Worm (Caenorhabditis elegans): ENCODE measurements around the gene klp-11.
A peak's percentile ranks its signal among the peaks of the same experiment; 100 is the strongest.
"Not testable (repeated sequence)": the region's sequence is repeated elsewhere in the genome, so short reads cannot be mapped to it uniquely, and the experiment has no call there.

Gene klp-11

ce11 chrIV:8793223-8793622, 31.4 kb upstream of the klp-11 start:
- TF ChIP-seq ceh-39 (tag; optimal IDR thresholded peaks at IDR 0.05) = no peak
- no peak for TF ChIP-seq unc-120 (tag; optimal IDR thresholded peaks at IDR 0.05; ENCODE audit: poor library complexity, severe bottlenecking)
- no peak for TF ChIP-seq blmp-1 (tag; optimal IDR thresholded peaks at IDR 0.05)
- TF ChIP-seq ces-1 (GFP tag; optimal IDR thresholded peaks at IDR 0.05) = no peak
- TF ChIP-seq ham-2 (GFP tag; optimal IDR thresholded peaks at IDR 0.05) = no peak
- TF ChIP-seq elt-1 (tag; optimal IDR thresholded peaks at IDR 0.05; ENCODE audit: borderline replicate concordance, insufficient read depth) = no peak
- TF ChIP-seq ceh-83 (GFP tag; optimal IDR thresholded peaks at IDR 0.05) = no peak
- no peak for TF ChIP-seq unc-39 (tag; optimal IDR thresholded peaks at IDR 0.05)
- no peak for TF ChIP-seq lin-13 (tag; optimal IDR thresholded peaks at IDR 0.05)
- no peak for TF ChIP-seq tbx-8 (GFP tag; optimal IDR thresholded peaks at IDR 0.05)

DNA sequence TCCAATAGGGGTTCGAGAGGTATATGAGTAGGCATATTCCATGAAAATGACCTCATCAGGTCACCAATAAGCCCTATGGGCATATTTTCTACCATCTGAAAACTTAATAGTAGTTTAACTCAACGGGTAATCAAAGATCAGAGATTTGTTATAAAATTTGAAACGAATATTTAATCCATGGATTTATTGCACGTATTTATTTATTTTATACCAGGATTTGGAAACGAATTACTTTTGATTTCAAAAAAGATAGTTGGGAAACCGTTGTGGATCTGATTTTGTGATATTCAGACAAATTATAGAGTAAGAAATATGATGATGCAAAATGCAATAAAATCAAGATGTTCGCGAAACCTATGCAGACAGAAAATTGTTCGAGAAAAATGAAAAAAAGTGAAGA, 30.9 kb upstream of the klp-11 start, which contains the start of gene C33D9.3:
TSS of gene C33D9.3 (minus strand) at position 101 of the 400 bp plus-strand sequence.
- TF ChIP-seq snpc-4 (tag; optimal IDR thresholded peaks at IDR 0.05) (no peak), nhr-76 (tag; optimal IDR thresholded peaks at IDR 0.05) (no peak), nhr-2 (tag; optimal IDR thresholded peaks at IDR 0.05) (no peak), unc-39 (tag; optimal IDR thresholded peaks at IDR 0.05) (no peak), drap-1 (GFP tag; optimal IDR thresholded peaks at IDR 0.05) (no peak), sem-2 (GFP tag; optimal IDR thresholded peaks at IDR 0.05) (no peak), tbx-8 (GFP tag; optimal IDR thresholded peaks at IDR 0.05) (no peak), bed-3 (GFP tag; optimal IDR thresholded peaks at IDR 0.05) (no peak), unc-62 (GFP tag; optimal IDR thresholded peaks at IDR 0.05) (no peak), lsy-2 (tag; optimal IDR thresholded peaks at IDR 0.05) (no peak), ztf-11 (tag; optimal IDR thresholded peaks at IDR 0.05) (no peak), unc-120 (tag; optimal IDR thresholded peaks at IDR 0.05; ENCODE audit: poor library complexity, severe bottlenecking) (no peak), ham-2 (GFP tag; optimal IDR thresholded peaks at IDR 0.05) (no peak), ceh-43 (GFP tag; optimal IDR thresholded peaks at IDR 0.05) (no peak), nhr-237 (tag; optimal IDR thresholded peaks at IDR 0.05) (no peak), lin-32 (GFP tag; optimal IDR thresholded peaks at IDR 0.05) (no peak), cnd-1 (tag; optimal IDR thresholded peaks at IDR 0.05) (no peak), blmp-1 (tag; optimal IDR thresholded peaks at IDR 0.05) (no peak), hlh-1 (tag; optimal IDR thresholded peaks at IDR 0.05) (no peak), lin-13 (tag; optimal IDR thresholded peaks at IDR 0.05) (no peak)

DNA sequence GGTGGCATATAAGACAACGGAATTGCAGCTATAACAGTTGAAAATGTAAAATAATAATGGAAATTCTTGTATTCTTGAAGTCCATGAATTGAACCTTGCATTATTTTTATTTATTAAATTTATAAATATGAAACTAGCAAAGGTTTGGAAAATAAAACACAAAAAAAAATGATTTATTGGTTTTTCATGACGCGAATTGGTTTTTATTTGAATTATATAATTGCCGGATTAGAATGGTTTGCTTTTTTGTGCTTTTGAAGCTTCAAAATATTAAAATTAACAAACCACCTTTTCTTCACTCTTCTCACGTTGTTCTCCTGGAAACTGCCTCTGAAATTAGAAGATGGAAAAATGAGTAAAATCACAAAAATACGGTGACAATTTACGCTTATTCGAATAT, 28.3 kb upstream of the klp-11 start, which contains the start of gene sru-35:
TSS of gene sru-35 (minus strand) at position 101 of the 400 bp plus-strand sequence.
- TF ChIP-seq nhr-2 (tag; optimal IDR thresholded peaks at IDR 0.05) = no peak
- no peak for TF ChIP-seq tbx-8 (GFP tag; optimal IDR thresholded peaks at IDR 0.05)
- TF ChIP-seq nhr-76 (tag; optimal IDR thresholded peaks at IDR 0.05) = no peak

DNA sequence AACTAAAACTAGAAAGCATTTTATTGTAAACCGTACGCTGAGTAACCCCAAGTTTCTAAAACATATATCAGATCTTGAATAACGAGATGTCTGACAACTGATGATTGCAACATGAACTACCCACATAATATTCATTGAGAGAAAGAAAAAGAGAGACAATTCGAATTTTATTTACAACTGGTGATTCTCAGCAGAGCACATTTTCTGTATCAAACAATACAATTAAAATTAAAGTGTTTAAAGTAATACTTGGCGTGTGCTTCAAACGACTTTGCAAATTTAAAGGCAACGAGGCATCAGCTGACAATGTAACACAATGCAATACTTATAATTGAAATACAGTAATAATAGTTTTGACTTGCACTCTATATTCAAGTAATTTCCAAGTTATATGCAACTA, 26.2 kb upstream of the klp-11 start, which contains the start of gene C33D9.10:
TSS of gene C33D9.10 (minus strand) at position 101 of the 400 bp plus-strand sequence.
- not testable (repeated sequence) for TF ChIP-seq snpc-4 (tag; optimal IDR thresholded peaks at IDR 0.05); ceh-43 (GFP tag; optimal IDR thresholded peaks at IDR 0.05); lin-13 (tag; optimal IDR thresholded peaks at IDR 0.05)

DNA sequence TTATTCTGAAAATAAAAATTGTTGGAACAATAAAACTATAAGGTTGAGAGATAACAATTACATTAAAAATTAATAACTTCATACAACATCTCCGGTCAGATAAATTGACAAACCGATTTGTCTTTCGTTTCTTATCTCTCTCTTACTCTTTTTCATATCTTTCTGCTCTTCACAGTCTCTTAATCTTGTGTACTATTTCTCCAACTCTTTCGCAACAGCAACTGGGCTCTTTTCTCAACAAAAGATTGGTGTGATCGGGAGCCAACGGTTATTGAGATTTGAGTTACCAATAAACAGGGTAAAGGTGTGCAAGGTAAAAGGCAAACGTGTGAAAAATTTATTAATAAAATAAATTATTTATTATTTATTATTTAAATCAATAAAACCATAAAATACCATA, 24.8 kb upstream of the klp-11 start, which contains the start of gene C33D9.8:
TSS of gene C33D9.8 (minus strand) at position 99 of the 400 bp plus-strand sequence.
- TF ChIP-seq nhr-237 (tag; optimal IDR thresholded peaks at IDR 0.05) (no peak), ceh-39 (tag; optimal IDR thresholded peaks at IDR 0.05) (no peak), lin-13 (tag; optimal IDR thresholded peaks at IDR 0.05) (no peak), lin-32 (GFP tag; optimal IDR thresholded peaks at IDR 0.05) (no peak), mep-1 (tag; optimal IDR thresholded peaks at IDR 0.05) (no peak), mls-2 (tag; optimal IDR thresholded peaks at IDR 0.05) (no peak), flh-1 (GFP tag; optimal IDR thresholded peaks at IDR 0.05) (no peak), unc-39 (tag; optimal IDR thresholded peaks at IDR 0.05) (no peak), ces-1 (GFP tag; optimal IDR thresholded peaks at IDR 0.05) (peak; percentile 11), zip-8 (tag; optimal IDR thresholded peaks at IDR 0.05) (no peak), unc-120 (tag; optimal IDR thresholded peaks at IDR 0.05; ENCODE audit: poor library complexity, severe bottlenecking) (no peak), sem-2 (GFP tag; optimal IDR thresholded peaks at IDR 0.05) (no peak), unc-62 (GFP tag; optimal IDR thresholded peaks at IDR 0.05) (no peak), nhr-12 (tag; optimal IDR thresholded peaks at IDR 0.05) (no peak), bed-3 (GFP tag; optimal IDR thresholded peaks at IDR 0.05) (no peak), lsy-2 (tag; optimal IDR thresholded peaks at IDR 0.05) (no peak), hlh-1 (tag; optimal IDR thresholded peaks at IDR 0.05) (peak; percentile 40), elt-3 (tag; optimal IDR thresholded peaks at IDR 0.05) (no peak)

All from whole organism, mixed stage, embryonic.